Worm (Caenorhabditis elegans) whole organism, young adult: Measurements from ENCODE around the gene C03B1.13.
A peak's percentile ranks its signal among the peaks of the same experiment; 100 is the strongest.

Experiments
- B0019.2 ChIP-seq: fragments of 200-800 bp; sonication (Bioruptor generic); conservative IDR thresholded peaks from 2 replicates; pipeline ENCODE4 v1.3.6; 2022; ENCODE audit warnings: missing genetic modification reagents, missing genetic modification characterization, missing compliant biosample characterization
- B0336.3 ChIP-seq: fragments of 200-800 bp; sonication (Bioruptor generic); IDR thresholded peaks from 2 replicates; pipeline ENCODE4 v1.3.6; 2022; ENCODE audit warnings: missing genetic modification characterization, missing compliant biosample characterization
- F22D6.2 ChIP-seq: sonication (generic microtip); optimal IDR thresholded peaks from 2 replicates; lab custom pipeline; 2016; ENCODE audit warnings: mild to moderate bottlenecking, missing genetic modification characterization, missing compliant biosample characterization
- F33H1.4 ChIP-seq: fragments of 200-800 bp; sonication (Bioruptor generic); IDR thresholded peaks from 2 replicates; pipeline ENCODE4 v1.3.6; 2022; ENCODE audit warnings: missing genetic modification reagents, missing genetic modification characterization, missing compliant biosample characterization
- F39B2.1 ChIP-seq: fragments of 200-800 bp; sonication (Bioruptor generic); IDR thresholded peaks from 2 replicates; pipeline ENCODE4 v1.3.6; 2022; ENCODE audit warnings: missing genetic modification reagents, missing genetic modification characterization, missing compliant biosample characterization
- F57C9.4 ChIP-seq: sonication (generic microtip); optimal IDR thresholded peaks from 2 replicates; lab custom pipeline; 2017; ENCODE audit warnings: mild to moderate bottlenecking, missing genetic modification characterization, missing compliant biosample characterization
- Y53G8AR.9 ChIP-seq: fragments of 200-800 bp; sonication (Bioruptor generic); conservative IDR thresholded peaks from 2 replicates; pipeline ENCODE4 v1.3.6; 2022; ENCODE audit warnings: missing genetic modification reagents, missing genetic modification characterization, missing compliant biosample characterization
- Y67H2A.10 ChIP-seq: fragments of 200-800 bp; sonication (Bioruptor generic); conservative IDR thresholded peaks from 2 replicates; pipeline ENCODE4 v1.3.6; 2022; ENCODE audit warnings: missing genetic modification reagents, missing genetic modification characterization, missing compliant biosample characterization
- ZK185.1 ChIP-seq: sonication (generic microtip); optimal IDR thresholded peaks from 2 replicates; lab custom pipeline; 2016; ENCODE audit warnings: mild to moderate bottlenecking, missing genetic modification characterization, missing compliant biosample characterization; ENCODE audit not compliant: poor library complexity, severe bottlenecking
- akir-1 ChIP-seq: fragments of 200-800 bp; sonication (Bioruptor generic); optimal IDR thresholded peaks from 2 replicates; lab custom pipeline; 2018; ENCODE audit warnings: mild to moderate bottlenecking, missing genetic modification characterization, moderate library complexity, missing compliant biosample characterization
- aptf-3 ChIP-seq: fragments of 200-800 bp; sonication (Bioruptor generic); IDR thresholded peaks from 2 replicates; pipeline ENCODE4 v1.3.6; 2022; ENCODE audit warnings: missing genetic modification characterization, missing compliant biosample characterization
- atf-7 ChIP-seq: sonication (generic microtip); optimal IDR thresholded peaks from 2 replicates; lab custom pipeline; 2017; ENCODE audit warnings: mild to moderate bottlenecking, missing genetic modification characterization, missing compliant biosample characterization
- bed-2 ChIP-seq: fragments of 200-800 bp; sonication (Bioruptor generic); IDR thresholded peaks from 2 replicates; pipeline ENCODE4 v1.3.6; 2022; ENCODE audit warnings: missing genetic modification reagents, missing genetic modification characterization, missing compliant biosample characterization
- ccch-3 ChIP-seq: fragments of 200-800 bp; sonication (Bioruptor generic); optimal IDR thresholded peaks from 2 replicates; lab custom pipeline; 2018; ENCODE audit warnings: mild to moderate bottlenecking, missing genetic modification characterization, missing compliant biosample characterization
- cebp-1 ChIP-seq, 2 experiments: fragments of 200-800 bp in 1 of 2; sonication (Bioruptor generic) in 1 of 2; sonication (generic microtip) in 1 of 2; IDR thresholded peaks in 1 of 2; optimal IDR thresholded peaks in 1 of 2; 2 replicates each; pipeline versions ENCODE4 v1.3.6 to Lab custom; 2017 to 2022; ENCODE audit warnings: missing compliant biosample characterization in 2 of 2, missing genetic modification characterization in 2 of 2, mild to moderate bottlenecking in 1 of 2, missing genetic modification reagents in 1 of 2, moderate library complexity in 1 of 2
- ceh-40 ChIP-seq: fragments of 200-800 bp; sonication (Bioruptor generic); IDR thresholded peaks from 2 replicates; pipeline ENCODE4 v1.3.6; 2022; ENCODE audit warnings: missing genetic modification characterization, missing compliant biosample characterization
- ceh-58 ChIP-seq: fragments of 200-800 bp; sonication (Bioruptor generic); IDR thresholded peaks from 2 replicates; pipeline ENCODE4 v1.3.6; 2022; ENCODE audit warnings: missing genetic modification characterization, missing compliant biosample characterization
- ceh-79 ChIP-seq: sonication (generic microtip); optimal IDR thresholded peaks from 2 replicates; lab custom pipeline; 2017; ENCODE audit warnings: mild to moderate bottlenecking, missing genetic modification characterization, missing compliant biosample characterization
- chd-7 ChIP-seq: sonication (generic microtip); optimal IDR thresholded peaks from 2 replicates; lab custom pipeline; 2016; ENCODE audit warnings: mild to moderate bottlenecking, missing genetic modification characterization, moderate library complexity, missing compliant biosample characterization
- dpff-1 ChIP-seq: sonication (generic microtip); optimal IDR thresholded peaks from 2 replicates; lab custom pipeline; 2017; ENCODE audit warnings: mild to moderate bottlenecking, missing genetic modification characterization, missing compliant biosample characterization
- ekl-4 ChIP-seq: fragments of 200-800 bp; sonication (Bioruptor generic); IDR thresholded peaks from 2 replicates; pipeline ENCODE4 v1.3.6; 2022; ENCODE audit warnings: missing genetic modification reagents, missing genetic modification characterization, missing compliant biosample characterization
- ets-4 ChIP-seq: fragments of 200-800 bp; sonication (Bioruptor generic); optimal IDR thresholded peaks from 2 replicates; lab custom pipeline; 2018; ENCODE audit warnings: mild to moderate bottlenecking, missing genetic modification characterization, missing compliant biosample characterization
- hsf-1 ChIP-seq: fragments of 200-800 bp; sonication (Bioruptor generic); IDR thresholded peaks from 2 replicates; pipeline ENCODE4 v1.3.6; 2022; ENCODE audit warnings: missing genetic modification reagents, missing genetic modification characterization, missing compliant biosample characterization
- let-526 ChIP-seq: fragments of 200-800 bp; sonication (Bioruptor generic); IDR thresholded peaks from 2 replicates; pipeline ENCODE4 v1.3.6; 2022; ENCODE audit warnings: missing genetic modification reagents, missing genetic modification characterization, missing compliant biosample characterization
- lin-35 ChIP-seq, 3 experiments: fragments of 150-350 bp in 2 of 3; sonication (generic microtip) in 1 of 3; optimal IDR thresholded peaks; 2 replicates each; lab custom pipeline; 2014 to 2018; ENCODE audit warnings: missing biosample characterization in 3 of 3, missing genetic modification characterization in 3 of 3, missing genetic modification reagents in 3 of 3
- madf-3 ChIP-seq: fragments of 200-800 bp; sonication (Bioruptor generic); IDR thresholded peaks from 2 replicates; pipeline ENCODE4 v1.3.6; 2022; ENCODE audit warnings: missing genetic modification reagents, missing genetic modification characterization, missing compliant biosample characterization
- madf-8 ChIP-seq: fragments of 200-800 bp; sonication (Bioruptor generic); conservative IDR thresholded peaks from 2 replicates; pipeline ENCODE4 v1.3.6; 2022; ENCODE audit warnings: missing genetic modification reagents, missing genetic modification characterization, missing compliant biosample characterization
- mcd-1 ChIP-seq: fragments of 200-800 bp; sonication (Bioruptor generic); IDR thresholded peaks from 2 replicates; pipeline ENCODE4 v1.3.6; 2022; ENCODE audit warnings: missing genetic modification reagents, missing genetic modification characterization, missing compliant biosample characterization
- mel-28 ChIP-seq: sonication (generic microtip); optimal IDR thresholded peaks from 2 replicates; lab custom pipeline; 2016; ENCODE audit warnings: borderline replicate concordance, mild to moderate bottlenecking, missing genetic modification characterization, missing compliant biosample characterization
- mxl-1 ChIP-seq: sonication (generic microtip); optimal IDR thresholded peaks from 2 replicates; lab custom pipeline; 2016; ENCODE audit warnings: missing genetic modification characterization, missing compliant biosample characterization
- nhr-80 ChIP-seq: sonication (generic microtip); optimal IDR thresholded peaks from 2 replicates; lab custom pipeline; 2016; ENCODE audit warnings: missing genetic modification characterization, missing compliant biosample characterization
- nhr-90 ChIP-seq: sonication (generic microtip); optimal IDR thresholded peaks from 2 replicates; lab custom pipeline; 2016; ENCODE audit warnings: missing genotype, mild to moderate bottlenecking, missing genetic modification characterization, missing compliant biosample characterization
- rpc-1 ChIP-seq, 2 experiments: fragments of 150-350 bp in 1 of 2; sonication (generic microtip) in 1 of 2; optimal IDR thresholded peaks; 2 replicates each; lab custom pipeline; 2014 to 2018; ENCODE audit warnings: missing biosample characterization in 1 of 2, missing genetic modification characterization in 1 of 2, missing genetic modification reagents in 1 of 2, missing genotype in 1 of 2
- sdz-38 ChIP-seq: sonication (generic microtip); optimal IDR thresholded peaks from 2 replicates; lab custom pipeline; 2016; ENCODE audit warnings: missing genotype, missing genetic modification characterization, missing compliant biosample characterization
- snpc-1.1 ChIP-seq: sonication (generic microtip); optimal IDR thresholded peaks from 2 replicates; lab custom pipeline; 2017; ENCODE audit warnings: missing genetic modification characterization, mild to moderate bottlenecking, missing compliant biosample characterization, antibody characterized with exemption, moderate library complexity, missing genotype, missing genetic modification reagents; ENCODE audit not compliant: insufficient read depth
- snpc-4 ChIP-seq, 5 experiments: fragments of 150-350 bp in 1 of 5; sonication (generic microtip) in 4 of 5; optimal IDR thresholded peaks; 2 replicates each; lab custom pipeline; 2014 to 2018; ENCODE audit warnings: missing genetic modification characterization in 5 of 5, missing biosample characterization in 3 of 5, antibody characterized with exemption in 2 of 5, mild to moderate bottlenecking in 2 of 5, missing compliant biosample characterization in 2 of 5, missing genotype in 2 of 5, moderate library complexity in 2 of 5, missing genetic modification reagents in 1 of 5
- tbx-9 ChIP-seq: sonication (generic microtip); optimal IDR thresholded peaks from 2 replicates; lab custom pipeline; 2016; ENCODE audit warnings: borderline replicate concordance, missing genetic modification characterization, inconsistent platforms, missing compliant biosample characterization
- zfh-2 ChIP-seq: fragments of 200-800 bp; sonication (Bioruptor generic); conservative IDR thresholded peaks from 2 replicates; pipeline ENCODE4 v1.3.6; 2022; ENCODE audit warnings: missing genetic modification reagents, missing genetic modification characterization, missing compliant biosample characterization
- zim-3 ChIP-seq: sonication (generic microtip); optimal IDR thresholded peaks from 2 replicates; lab custom pipeline; 2017; ENCODE audit warnings: mild to moderate bottlenecking, missing genetic modification characterization, moderate library complexity, missing compliant biosample characterization
- ztf-18 ChIP-seq: sonication (generic microtip); optimal IDR thresholded peaks from 2 replicates; lab custom pipeline; 2016; ENCODE audit warnings: missing genotype, mild to moderate bottlenecking, missing genetic modification characterization, missing compliant biosample characterization
- ztf-22 ChIP-seq: fragments of 200-800 bp; sonication (Bioruptor generic); optimal IDR thresholded peaks from 2 replicates; lab custom pipeline; 2018; ENCODE audit warnings: mild to moderate bottlenecking, missing genetic modification characterization, moderate library complexity, missing compliant biosample characterization
- ztf-25 ChIP-seq: fragments of 200-800 bp; sonication (Bioruptor generic); IDR thresholded peaks from 2 replicates; pipeline ENCODE4 v1.3.6; 2022; ENCODE audit warnings: missing genetic modification reagents, missing genetic modification characterization, missing compliant biosample characterization
- ztf-26 ChIP-seq: sonication (generic microtip); optimal IDR thresholded peaks from 2 replicates; lab custom pipeline; 2017; ENCODE audit warnings: missing genetic modification characterization, missing compliant biosample characterization
- ztf-3 ChIP-seq: fragments of 200-800 bp; sonication (Bioruptor generic); optimal IDR thresholded peaks from 2 replicates; lab custom pipeline; 2018; ENCODE audit warnings: mild to moderate bottlenecking, missing genetic modification characterization, missing compliant biosample characterization
- ztf-6 ChIP-seq: fragments of 200-800 bp; sonication (Bioruptor generic); IDR thresholded peaks from 2 replicates; pipeline ENCODE4 v1.3.6; 2022; ENCODE audit warnings: missing genetic modification reagents, missing genetic modification characterization, missing compliant biosample characterization

The C03B1.13 gene

DNA sequence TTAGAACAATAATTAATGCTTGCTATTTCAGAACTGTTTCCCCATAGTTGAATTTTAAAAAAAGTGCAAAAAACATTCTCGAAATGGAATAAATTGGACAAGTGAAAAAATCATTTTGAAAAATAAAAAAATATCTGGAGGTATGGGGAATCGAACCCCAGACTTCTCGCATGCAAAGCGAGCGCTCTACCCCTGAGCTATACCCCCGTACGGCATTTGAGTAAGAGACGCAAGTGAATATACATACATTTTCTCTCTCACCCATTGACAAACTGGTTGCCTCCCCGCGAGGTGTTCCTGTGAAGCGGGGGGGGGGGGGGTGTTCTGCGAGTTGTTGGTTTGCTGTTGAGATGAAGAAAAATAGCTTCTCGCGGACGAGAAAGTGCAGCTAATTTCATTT, 45.7 kb downstream of the C03B1.13 start (continued):
- TF ChIP-seq mcd-1 (GFP tag; lab: Robert Waterston, UW), result peak; percentile 72
- peak; percentile 25 for TF ChIP-seq ets-4 (GFP tag; lab: Kevin White, UChicago)
- TF ChIP-seq nhr-80 (tag; lab: Kevin White, UChicago), result peak; percentile 14
- TF ChIP-seq F57C9.4 (tag; lab: Kevin White, UChicago), result peak; percentile 42
- TF ChIP-seq B0019.2 (GFP tag; lab: Robert Waterston, UW), result 0 out of 2 replicates have a peak, but pooled peaks have one; percentile 30
- no peak; the same call in 1 of the 2 replicates for TF ChIP-seq madf-8 (GFP tag; lab: Robert Waterston, UW)
- TF ChIP-seq let-526 (GFP tag; lab: Robert Waterston, UW), result peak; percentile 80
- peak; percentile 84 for TF ChIP-seq atf-7 (tag; lab: Kevin White, UChicago)
- TF ChIP-seq aptf-3 (GFP tag; lab: Robert Waterston, UW), result 0 out of 2 replicates have a peak, but pooled peaks have one; percentile 44
- 0 out of 2 replicates have a peak, but pooled peaks have one; percentile 32 for TF ChIP-seq bed-2 (GFP tag; lab: Robert Waterston, UW)
- no peak for TF ChIP-seq tbx-9 (tag; lab: Kevin White, UChicago)
- TF ChIP-seq dpff-1 (tag; lab: Kevin White, UChicago), result peak; percentile 34
- TF ChIP-seq ztf-3, result no peak
- no peak for TF ChIP-seq sdz-38 (tag; lab: Kevin White, UChicago)
- TF ChIP-seq F33H1.4 (GFP tag; lab: Robert Waterston, UW), result 0 out of 2 replicates have a peak, but pooled peaks have one; percentile 16
- TF ChIP-seq ekl-4 (GFP tag; lab: Robert Waterston, UW), result peak; percentile 77
- TF ChIP-seq ceh-58 (GFP tag; lab: Robert Waterston, UW), result peak; percentile 96; the same call in 1 of the 2 replicates
- peak; percentile 87 for TF ChIP-seq zfh-2 (GFP tag; lab: Robert Waterston, UW)
- TF ChIP-seq akir-1 (GFP tag; lab: Kevin White, UChicago), result peak; percentile 4
- TF ChIP-seq Y53G8AR.9, result peak; percentile 60; the same call in 1 of the 2 replicates
- peak; percentile 42 for TF ChIP-seq mel-28 (tag; lab: Kevin White, UChicago)
- peak; percentile 64 for TF ChIP-seq ztf-22 (GFP tag; lab: Kevin White, UChicago)
- peak; percentile 89 for TF ChIP-seq mxl-1 (tag; lab: Kevin White, UChicago)
- TF ChIP-seq nhr-90 (tag; lab: Kevin White, UChicago), result peak; percentile 91
- peak; percentile 78 for TF ChIP-seq zim-3 (tag; lab: Kevin White, UChicago)
- peak; percentile 75 for TF ChIP-seq ceh-79 (tag; lab: Kevin White, UChicago)
- TF ChIP-seq ztf-6 (GFP tag; lab: Robert Waterston, UW), result 0 out of 2 replicates have a peak, but pooled peaks have one; percentile 59
- peak; percentile 84 for TF ChIP-seq snpc-4 (GFP tag; optimal IDR thresholded peaks at IDR 0.05; lab: Kevin White, UChicago)
- TF ChIP-seq snpc-4 (tag; optimal IDR thresholded peaks at IDR 0.05; lab: Kevin White, UChicago), result peak in 3 of 4 experiments; percentile 58 to 80 (median 69)
- TF ChIP-seq F22D6.2 (tag; lab: Kevin White, UChicago), result peak; percentile 45
- TF ChIP-seq lin-35 (GFP tag; optimal IDR thresholded peaks at IDR 0.05; lab: Kevin White, UChicago), result peak in 1 of 3 experiments; percentile 60
- TF ChIP-seq cebp-1 (GFP tag; IDR thresholded peaks at IDR 0.05; lab: Robert Waterston, UW), result peak; percentile 54; the same call in 1 of the 2 replicates
- peak; percentile 79 for TF ChIP-seq cebp-1 (tag; optimal IDR thresholded peaks at IDR 0.05; lab: Kevin White, UChicago)
- peak; percentile 65; the same call in 1 of the 2 replicates for TF ChIP-seq hsf-1
- TF ChIP-seq F39B2.1 (GFP tag; lab: Robert Waterston, UW), result peak; percentile 48; the same call in 1 of the 2 replicates
- peak; percentile 96 for TF ChIP-seq rpc-1 (optimal IDR thresholded peaks at IDR 0.05; lab: Kevin White, UChicago)
- TF ChIP-seq rpc-1 (tag; optimal IDR thresholded peaks at IDR 0.05; lab: Kevin White, UChicago), result peak; percentile 96
- peak; percentile 72 for TF ChIP-seq snpc-1.1
- peak; percentile 75 for TF ChIP-seq B0336.3
- peak; percentile 77 for TF ChIP-seq ztf-26
- peak; percentile 66 for TF ChIP-seq ccch-3 (GFP tag; lab: Kevin White, UChicago)
- peak; percentile 90 for TF ChIP-seq ztf-25
- TF ChIP-seq madf-3 (GFP tag; lab: Robert Waterston, UW), result peak; percentile 86; the same call in 1 of the 2 replicates
- peak; percentile 72 for TF ChIP-seq ztf-18 (tag; lab: Kevin White, UChicago)
- peak; percentile 83 for TF ChIP-seq ceh-40 (GFP tag; lab: Robert Waterston, UW)
- TF ChIP-seq Y67H2A.10 (GFP tag; lab: Robert Waterston, UW), result no peak
- TF ChIP-seq ZK185.1, result peak; percentile 79
- peak; percentile 91 for TF ChIP-seq chd-7
